Worm (Caenorhabditis elegans) whole organism, young adult: ENCODE results near the gene C34D1.4.
A peak's percentile ranks its signal among the peaks of the same experiment; 100 is the strongest.

Source experiments
- B0019.2 ChIP-seq: fragments of 200-800 bp; sonication (Bioruptor generic); conservative IDR thresholded peaks from 2 replicates; pipeline ENCODE4 v1.3.6; 2022; ENCODE audit warnings: missing genetic modification reagents, missing genetic modification characterization, missing compliant biosample characterization
- B0035.1 ChIP-seq: sonication (generic microtip); optimal IDR thresholded peaks from 2 replicates; lab custom pipeline; 2016; ENCODE audit warnings: missing genetic modification characterization, mild to moderate bottlenecking, missing compliant biosample characterization, missing genotype, missing genetic modification reagents
- B0261.1 ChIP-seq: sonication (generic microtip); optimal IDR thresholded peaks from 2 replicates; lab custom pipeline; 2016; ENCODE audit warnings: mild to moderate bottlenecking, missing genetic modification characterization, moderate library complexity, missing compliant biosample characterization
- B0336.3 ChIP-seq: fragments of 200-800 bp; sonication (Bioruptor generic); IDR thresholded peaks from 2 replicates; pipeline ENCODE4 v1.3.6; 2022; ENCODE audit warnings: missing genetic modification characterization, missing compliant biosample characterization
- C17E4.6 ChIP-seq: fragments of 200-800 bp; sonication (Bioruptor generic); IDR thresholded peaks from 2 replicates; pipeline ENCODE4 v1.3.6; 2022; ENCODE audit warnings: missing genetic modification reagents, missing genetic modification characterization, missing compliant biosample characterization
- F23B12.7 ChIP-seq: sonication (generic microtip); optimal IDR thresholded peaks from 2 replicates; lab custom pipeline; 2017; ENCODE audit warnings: missing genetic modification characterization, mild to moderate bottlenecking, missing compliant biosample characterization, antibody characterized with exemption, moderate library complexity; ENCODE audit not compliant: insufficient read depth
- F39B2.1 ChIP-seq: fragments of 200-800 bp; sonication (Bioruptor generic); IDR thresholded peaks from 2 replicates; pipeline ENCODE4 v1.3.6; 2022; ENCODE audit warnings: missing genetic modification reagents, missing genetic modification characterization, missing compliant biosample characterization
- F49E8.2 ChIP-seq: sonication (generic microtip); optimal IDR thresholded peaks from 3 replicates; lab custom pipeline; 2017; ENCODE audit warnings: missing genetic modification characterization, mild to moderate bottlenecking, missing compliant biosample characterization, antibody characterized with exemption, moderate library complexity; ENCODE audit not compliant: insufficient read depth
- T26A5.8 ChIP-seq: sonication (generic microtip); optimal IDR thresholded peaks from 2 replicates; lab custom pipeline; 2016; ENCODE audit warnings: missing genetic modification characterization, missing compliant biosample characterization
- Y67H2A.10 ChIP-seq: fragments of 200-800 bp; sonication (Bioruptor generic); conservative IDR thresholded peaks from 2 replicates; pipeline ENCODE4 v1.3.6; 2022; ENCODE audit warnings: missing genetic modification reagents, missing genetic modification characterization, missing compliant biosample characterization
- Y95B8A.8 ChIP-seq: fragments of 200-800 bp; sonication (Bioruptor generic); IDR thresholded peaks from 2 replicates; pipeline ENCODE4 v1.3.6; 2022; ENCODE audit warnings: missing genetic modification reagents, missing genetic modification characterization, missing compliant biosample characterization
- ama-1 ChIP-seq, 3 experiments: fragments of 150-350 bp in 1 of 3; sonication (generic microtip) in 2 of 3; optimal IDR thresholded peaks; 2 replicates each; lab custom pipeline; 2014 to 2018; ENCODE audit warnings: missing biosample characterization in 2 of 3, missing genetic modification characterization in 2 of 3, missing genetic modification reagents in 2 of 3
- attf-5 ChIP-seq: fragments of 200-800 bp; sonication (Bioruptor generic); optimal IDR thresholded peaks from 2 replicates; lab custom pipeline; 2018; ENCODE audit warnings: mild to moderate bottlenecking, missing genetic modification characterization, missing compliant biosample characterization
- attf-6 ChIP-seq: fragments of 200-800 bp; sonication (Bioruptor generic); IDR thresholded peaks from 2 replicates; pipeline ENCODE4 v1.3.6; 2022; ENCODE audit warnings: missing genetic modification reagents, missing genetic modification characterization, missing compliant biosample characterization
- cebp-1 ChIP-seq, 2 experiments: fragments of 200-800 bp in 1 of 2; sonication (Bioruptor generic) in 1 of 2; sonication (generic microtip) in 1 of 2; IDR thresholded peaks in 1 of 2; optimal IDR thresholded peaks in 1 of 2; 2 replicates each; pipeline versions ENCODE4 v1.3.6 to Lab custom; 2017 to 2022; ENCODE audit warnings: missing compliant biosample characterization in 2 of 2, missing genetic modification characterization in 2 of 2, mild to moderate bottlenecking in 1 of 2, missing genetic modification reagents in 1 of 2, moderate library complexity in 1 of 2
- ceh-27 ChIP-seq: fragments of 200-800 bp; sonication (Bioruptor generic); optimal IDR thresholded peaks from 2 replicates; lab custom pipeline; 2018; ENCODE audit warnings: mild to moderate bottlenecking, missing genetic modification characterization, moderate library complexity, missing compliant biosample characterization
- ceh-91 ChIP-seq: fragments of 200-800 bp; sonication (Bioruptor generic); IDR thresholded peaks from 2 replicates; pipeline ENCODE4 v1.3.6; 2022; ENCODE audit warnings: missing genetic modification reagents, missing genetic modification characterization, missing compliant biosample characterization
- chd-7 ChIP-seq: sonication (generic microtip); optimal IDR thresholded peaks from 2 replicates; lab custom pipeline; 2016; ENCODE audit warnings: mild to moderate bottlenecking, missing genetic modification characterization, moderate library complexity, missing compliant biosample characterization
- dox-1 ChIP-seq: fragments of 200-800 bp; sonication (Bioruptor generic); IDR thresholded peaks from 2 replicates; pipeline ENCODE4 v1.3.6; 2022; ENCODE audit warnings: missing genetic modification reagents, missing genetic modification characterization, missing compliant biosample characterization
- egl-18 ChIP-seq: fragments of 200-800 bp; sonication (Bioruptor generic); IDR thresholded peaks from 2 replicates; pipeline ENCODE4 v1.3.6; 2022; ENCODE audit warnings: missing genetic modification reagents, missing genetic modification characterization, missing compliant biosample characterization
- egrh-3 ChIP-seq: fragments of 200-800 bp; sonication (Bioruptor generic); IDR thresholded peaks from 2 replicates; pipeline ENCODE4 v1.3.6; 2022; ENCODE audit warnings: missing genetic modification reagents, missing genetic modification characterization, missing compliant biosample characterization
- ets-4 ChIP-seq: fragments of 200-800 bp; sonication (Bioruptor generic); optimal IDR thresholded peaks from 2 replicates; lab custom pipeline; 2018; ENCODE audit warnings: mild to moderate bottlenecking, missing genetic modification characterization, missing compliant biosample characterization
- hlh-26 ChIP-seq: fragments of 200-800 bp; sonication (Bioruptor generic); conservative IDR thresholded peaks from 2 replicates; pipeline ENCODE4 v1.3.6; 2022; ENCODE audit warnings: missing genetic modification reagents, missing genetic modification characterization, missing compliant biosample characterization
- hmg-20 ChIP-seq: fragments of 200-800 bp; sonication (Bioruptor generic); IDR thresholded peaks from 2 replicates; pipeline ENCODE4 v1.3.6; 2022; ENCODE audit warnings: missing genetic modification reagents, missing genetic modification characterization, missing compliant biosample characterization
- lin-26 ChIP-seq: fragments of 200-800 bp; sonication (Bioruptor generic); IDR thresholded peaks from 2 replicates; pipeline ENCODE4 v1.3.6; 2022; ENCODE audit warnings: missing genetic modification reagents, missing genetic modification characterization, missing compliant biosample characterization
- lin-35 ChIP-seq, 3 experiments: fragments of 150-350 bp in 2 of 3; sonication (generic microtip) in 1 of 3; optimal IDR thresholded peaks; 2 replicates each; lab custom pipeline; 2014 to 2018; ENCODE audit warnings: missing biosample characterization in 3 of 3, missing genetic modification characterization in 3 of 3, missing genetic modification reagents in 3 of 3
- madf-3 ChIP-seq: fragments of 200-800 bp; sonication (Bioruptor generic); IDR thresholded peaks from 2 replicates; pipeline ENCODE4 v1.3.6; 2022; ENCODE audit warnings: missing genetic modification reagents, missing genetic modification characterization, missing compliant biosample characterization
- madf-6 ChIP-seq: fragments of 200-800 bp; sonication (Bioruptor generic); IDR thresholded peaks from 2 replicates; pipeline ENCODE4 v1.3.6; 2022; ENCODE audit warnings: missing genetic modification reagents, missing genetic modification characterization, missing compliant biosample characterization
- madf-8 ChIP-seq: fragments of 200-800 bp; sonication (Bioruptor generic); conservative IDR thresholded peaks from 2 replicates; pipeline ENCODE4 v1.3.6; 2022; ENCODE audit warnings: missing genetic modification reagents, missing genetic modification characterization, missing compliant biosample characterization
- nhr-80 ChIP-seq: sonication (generic microtip); optimal IDR thresholded peaks from 2 replicates; lab custom pipeline; 2016; ENCODE audit warnings: missing genetic modification characterization, missing compliant biosample characterization
- pbrm-1 ChIP-seq: fragments of 200-800 bp; sonication (Bioruptor generic); IDR thresholded peaks from 2 replicates; pipeline ENCODE4 v1.3.6; 2022; ENCODE audit warnings: missing genetic modification reagents, missing genetic modification characterization, missing compliant biosample characterization
- sdz-38 ChIP-seq: sonication (generic microtip); optimal IDR thresholded peaks from 2 replicates; lab custom pipeline; 2016; ENCODE audit warnings: missing genotype, missing genetic modification characterization, missing compliant biosample characterization
- sea-2 ChIP-seq: fragments of 200-800 bp; sonication (Bioruptor generic); IDR thresholded peaks from 2 replicates; pipeline ENCODE4 v1.3.6; 2022; ENCODE audit warnings: missing genetic modification characterization, missing compliant biosample characterization
- tlf-1 ChIP-seq: fragments of 200-800 bp; sonication (Bioruptor generic); optimal IDR thresholded peaks from 2 replicates; lab custom pipeline; 2018; ENCODE audit warnings: mild to moderate bottlenecking, missing genetic modification characterization, missing compliant biosample characterization
- unc-130 ChIP-seq: sonication (generic microtip); optimal IDR thresholded peaks from 2 replicates; lab custom pipeline; 2016; ENCODE audit warnings: missing genetic modification reagents, missing genetic modification characterization, missing compliant biosample characterization
- unc-62 ChIP-seq: fragments of 150-350 bp; optimal IDR thresholded peaks from 2 replicates; lab custom pipeline; 2014; ENCODE audit warnings: missing biosample characterization, missing genetic modification reagents, missing genetic modification characterization
- ztf-18 ChIP-seq: sonication (generic microtip); optimal IDR thresholded peaks from 2 replicates; lab custom pipeline; 2016; ENCODE audit warnings: missing genotype, mild to moderate bottlenecking, missing genetic modification characterization, missing compliant biosample characterization
- ztf-22 ChIP-seq: fragments of 200-800 bp; sonication (Bioruptor generic); optimal IDR thresholded peaks from 2 replicates; lab custom pipeline; 2018; ENCODE audit warnings: mild to moderate bottlenecking, missing genetic modification characterization, moderate library complexity, missing compliant biosample characterization
- ztf-25 ChIP-seq: fragments of 200-800 bp; sonication (Bioruptor generic); IDR thresholded peaks from 2 replicates; pipeline ENCODE4 v1.3.6; 2022; ENCODE audit warnings: missing genetic modification reagents, missing genetic modification characterization, missing compliant biosample characterization
- ztf-26 ChIP-seq: sonication (generic microtip); optimal IDR thresholded peaks from 2 replicates; lab custom pipeline; 2017; ENCODE audit warnings: missing genetic modification characterization, missing compliant biosample characterization
- ztf-3 ChIP-seq: fragments of 200-800 bp; sonication (Bioruptor generic); optimal IDR thresholded peaks from 2 replicates; lab custom pipeline; 2018; ENCODE audit warnings: mild to moderate bottlenecking, missing genetic modification characterization, missing compliant biosample characterization

The C34D1.4 gene

ce11 chrV:13264245-13264644 lies 5.1 kb upstream of the C34D1.4 start, which contains the start of gene zip-5:
TSS of gene zip-5 (plus strand) at chrV:13264545.
- no peak for TF ChIP-seq B0035.1
- TF ChIP-seq lin-26 (GFP tag; lab: Robert Waterston, UW), result no peak
- TF ChIP-seq egrh-3 (GFP tag; lab: Robert Waterston, UW), result no peak
- TF ChIP-seq madf-6, result no peak
- TF ChIP-seq Y95B8A.8 (GFP tag; lab: Robert Waterston, UW), result no peak
- TF ChIP-seq attf-5 (GFP tag; lab: Kevin White, UChicago), result no peak
- no peak for TF ChIP-seq hlh-26 (GFP tag; lab: Robert Waterston, UW)
- no peak for TF ChIP-seq attf-6 (GFP tag; lab: Robert Waterston, UW)

- TF ChIP-seq cebp-1 (GFP tag; IDR thresholded peaks at IDR 0.05; lab: Robert Waterston, UW), result peak; percentile 66; the same call in 1 of the 2 replicates
- TF ChIP-seq cebp-1 (tag; optimal IDR thresholded peaks at IDR 0.05; lab: Kevin White, UChicago), result peak; percentile 83
- TF ChIP-seq ztf-22 (GFP tag; lab: Kevin White, UChicago), result peak; percentile 51
- no peak for TF ChIP-seq B0019.2 (GFP tag; lab: Robert Waterston, UW)
- TF ChIP-seq unc-62, result peak; percentile 54
- TF ChIP-seq nhr-80, result peak; percentile 90
- TF ChIP-seq chd-7, result no peak
- peak; percentile 49; the same call in 1 of the 2 replicates for TF ChIP-seq dox-1 (GFP tag; lab: Robert Waterston, UW)
- TF ChIP-seq tlf-1, result peak; percentile 10
- TF ChIP-seq, all 124 proteins: peak for 6
These were observed 3.7 kb upstream of the C34D1.4 start for ce11 chrV:13262781-13263318.

ce11 chrV:13259527-13259926 lies 416 bp upstream of the C34D1.4 start:
- peak; percentile 17 for TF ChIP-seq ceh-27 (GFP tag; lab: Kevin White, UChicago)
- no peak for TF ChIP-seq ztf-26 (tag; lab: Kevin White, UChicago)
- 0 out of 2 replicates have a peak, but pooled peaks have one; percentile 19 for TF ChIP-seq lin-26 (GFP tag; lab: Robert Waterston, UW)
- peak in 1 of 3 experiments; percentile 6 for TF ChIP-seq lin-35 (GFP tag; optimal IDR thresholded peaks at IDR 0.05; lab: Kevin White, UChicago)
- no peak for TF ChIP-seq C17E4.6 (GFP tag; lab: Robert Waterston, UW)
- TF ChIP-seq, all 124 proteins: peak for 3

ce11 chrV:13252862-13253261 lies 6.2 kb downstream of the C34D1.4 start:
- no peak for TF ChIP-seq ceh-91 (GFP tag; lab: Robert Waterston, UW)
- no peak for TF ChIP-seq sea-2 (GFP tag; lab: Robert Waterston, UW)
- TF ChIP-seq ama-1 (optimal IDR thresholded peaks at IDR 0.05; lab: Kevin White, UChicago), result no peak
- TF ChIP-seq ama-1 (GFP tag; optimal IDR thresholded peaks at IDR 0.05; lab: Kevin White, UChicago), result no peak
- no peak for TF ChIP-seq F39B2.1
- TF ChIP-seq madf-3 (GFP tag; lab: Robert Waterston, UW), result no peak
- no peak for TF ChIP-seq Y95B8A.8 (GFP tag; lab: Robert Waterston, UW)
- TF ChIP-seq hmg-20, result no peak
- no peak for TF ChIP-seq attf-5 (GFP tag; lab: Kevin White, UChicago)
- TF ChIP-seq B0336.3 (GFP tag; lab: Robert Waterston, UW), result no peak
- no peak for TF ChIP-seq pbrm-1
- no peak for TF ChIP-seq unc-130 (GFP tag; lab: Kevin White, UChicago)
- no peak for TF ChIP-seq ets-4 (GFP tag; lab: Kevin White, UChicago)
- no peak for TF ChIP-seq ztf-25 (GFP tag; lab: Robert Waterston, UW)

DNA sequence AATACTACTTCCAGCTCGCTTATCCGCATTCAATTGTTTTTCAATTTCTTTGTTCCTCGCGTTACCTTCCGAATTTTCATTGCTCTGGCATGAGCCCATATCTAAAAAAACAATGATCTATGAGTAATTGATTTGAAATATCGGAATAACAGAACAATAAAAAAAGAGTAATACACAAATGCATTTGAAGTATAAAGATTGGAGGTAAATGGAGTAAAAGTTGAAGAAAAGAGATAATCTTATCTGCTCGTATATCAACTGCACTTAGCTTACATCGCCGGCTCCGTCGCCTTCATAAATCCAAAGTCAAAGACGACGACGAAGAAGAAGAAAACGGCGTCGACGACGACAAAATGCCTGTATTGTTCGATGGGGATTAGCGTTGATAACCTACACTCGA lies 9.7 kb downstream of the C34D1.4 start, which contains the start of gene odr-3:
Gene odr-3, minus strand, starts transcription at position 101 of the 400 bp plus-strand sequence.
- TF ChIP-seq ztf-18 (tag; lab: Kevin White, UChicago), result no peak
- no peak for TF ChIP-seq ztf-26 (tag; lab: Kevin White, UChicago)
- TF ChIP-seq sdz-38 (tag; lab: Kevin White, UChicago), result no peak
- no peak for TF ChIP-seq ztf-3
- no peak for TF ChIP-seq Y67H2A.10 (GFP tag; lab: Robert Waterston, UW)
- TF ChIP-seq unc-130 (GFP tag; lab: Kevin White, UChicago), result no peak
- TF ChIP-seq egl-18 (GFP tag; lab: Robert Waterston, UW), result no peak
- TF ChIP-seq T26A5.8 (tag; lab: Kevin White, UChicago), result no peak
- no peak for TF ChIP-seq madf-8 (GFP tag; lab: Robert Waterston, UW)
- TF ChIP-seq F23B12.7 (tag; lab: Kevin White, UChicago), result no peak
- no peak for TF ChIP-seq B0261.1 (tag; lab: Kevin White, UChicago)
- no peak for TF ChIP-seq madf-6
- TF ChIP-seq F49E8.2 (tag; lab: Kevin White, UChicago), result no peak
- TF ChIP-seq nhr-80, result no peak
